Worm (Caenorhabditis elegans) whole organism, L2 larva: ENCODE data around the gene pxn-2.
A peak's percentile ranks its signal among the peaks of the same experiment; 100 is the strongest.

Experiments used
- C34F6.9 ChIP-seq: fragments of 150-350 bp; optimal IDR thresholded peaks from 2 replicates; lab custom pipeline; 2014; ENCODE audit warnings: missing biosample characterization, missing genetic modification characterization
- R02D3.7 ChIP-seq: fragments of 150-350 bp; optimal IDR thresholded peaks from 2 replicates; lab custom pipeline; 2014; ENCODE audit warnings: missing biosample characterization, missing genetic modification characterization
- Y55F3AM.14 ChIP-seq: fragments of 200-800 bp; sonication (Bioruptor generic); optimal IDR thresholded peaks from 2 replicates; lab custom pipeline; 2018; ENCODE audit warnings: mild to moderate bottlenecking, missing genetic modification characterization, missing compliant biosample characterization
- alr-1 ChIP-seq: fragments of 150-350 bp; optimal IDR thresholded peaks from 2 replicates; lab custom pipeline; 2014; ENCODE audit warnings: missing biosample characterization, missing genetic modification characterization
- aly-2 ChIP-seq: fragments of 150-350 bp; optimal IDR thresholded peaks from 2 replicates; lab custom pipeline; 2014; ENCODE audit warnings: missing biosample characterization, missing genetic modification characterization
- ama-1 ChIP-seq: fragments of 150-350 bp; optimal IDR thresholded peaks from 2 replicates; lab custom pipeline; 2018; ENCODE audit warnings: inconsistent platforms
- blmp-1 ChIP-seq: sonication (generic microtip); optimal IDR thresholded peaks from 2 replicates; lab custom pipeline; 2017; ENCODE audit warnings: missing genetic modification characterization, mild to moderate bottlenecking, missing compliant biosample characterization, antibody characterized with exemption, moderate library complexity; ENCODE audit not compliant: insufficient read depth
- ceh-16 ChIP-seq: fragments of 150-350 bp; optimal IDR thresholded peaks from 2 replicates; lab custom pipeline; 2014; ENCODE audit warnings: missing biosample characterization, missing genetic modification characterization
- crh-2 ChIP-seq: sonication (generic microtip); optimal IDR thresholded peaks from 2 replicates; lab custom pipeline; 2017; ENCODE audit warnings: missing biosample characterization, missing genetic modification characterization
- egl-27 ChIP-seq: sonication (generic microtip); optimal IDR thresholded peaks from 3 replicates; lab custom pipeline; 2017; ENCODE audit warnings: missing biosample characterization, missing genetic modification reagents, missing genetic modification characterization
- elt-1 ChIP-seq: fragments of 150-350 bp; optimal IDR thresholded peaks from 2 replicates; lab custom pipeline; 2014; ENCODE audit warnings: missing biosample characterization, missing genetic modification characterization
- elt-3 ChIP-seq: sonication (generic microtip); optimal IDR thresholded peaks from 2 replicates; lab custom pipeline; 2017; ENCODE audit warnings: missing biosample characterization, missing genetic modification characterization
- fos-1 ChIP-seq: fragments of 150-350 bp; optimal IDR thresholded peaks from 2 replicates; lab custom pipeline; 2014; ENCODE audit warnings: missing biosample characterization, missing genetic modification characterization
- gmeb-1 ChIP-seq: fragments of 150-350 bp; optimal IDR thresholded peaks from 2 replicates; lab custom pipeline; 2014; ENCODE audit warnings: missing biosample characterization, missing genetic modification characterization
- lin-11 ChIP-seq: fragments of 150-350 bp; sonication (generic microtip); optimal IDR thresholded peaks from 2 replicates; lab custom pipeline; 2014; ENCODE audit warnings: missing biosample characterization, missing genetic modification characterization, inconsistent platforms, mixed read lengths
- lin-13 ChIP-seq: fragments of 150-350 bp; optimal IDR thresholded peaks from 2 replicates; lab custom pipeline; 2014; ENCODE audit warnings: missing biosample characterization, missing genetic modification reagents, missing genetic modification characterization
- lin-39 ChIP-seq: fragments of 150-350 bp; optimal IDR thresholded peaks from 2 replicates; lab custom pipeline; 2014; ENCODE audit warnings: missing biosample characterization, missing genetic modification reagents, missing genetic modification characterization
- lsy-2 ChIP-seq, 2 experiments: fragments of 150-350 bp in 1 of 2; sonication (generic microtip) in 1 of 2; optimal IDR thresholded peaks; 2 replicates each; lab custom pipeline; 2014 to 2017; ENCODE audit warnings: missing biosample characterization in 2 of 2, missing genetic modification characterization in 2 of 2
- mab-5 ChIP-seq: fragments of 150-350 bp; optimal IDR thresholded peaks from 2 replicates; lab custom pipeline; 2014; ENCODE audit warnings: missing biosample characterization, missing genetic modification characterization
- mdl-1 ChIP-seq, 2 experiments: fragments of 150-350 bp in 1 of 2; sonication (generic microtip) in 1 of 2; optimal IDR thresholded peaks; 2 replicates each; lab custom pipeline; 2017; ENCODE audit warnings: missing biosample characterization in 2 of 2, missing genetic modification characterization in 2 of 2
- nhr-10 ChIP-seq: sonication (generic microtip); optimal IDR thresholded peaks from 2 replicates; lab custom pipeline; 2017; ENCODE audit warnings: missing biosample characterization, missing genetic modification characterization
- nhr-11 ChIP-seq: fragments of 150-350 bp; optimal IDR thresholded peaks from 2 replicates; lab custom pipeline; 2014; ENCODE audit warnings: missing biosample characterization, missing genetic modification characterization
- nhr-12 ChIP-seq: fragments of 150-350 bp; optimal IDR thresholded peaks from 2 replicates; lab custom pipeline; 2014; ENCODE audit warnings: missing biosample characterization, missing genetic modification characterization
- nhr-129 ChIP-seq: fragments of 150-350 bp; optimal IDR thresholded peaks from 2 replicates; lab custom pipeline; 2014; ENCODE audit warnings: missing biosample characterization, missing genetic modification characterization
- nhr-21 ChIP-seq: fragments of 150-350 bp; optimal IDR thresholded peaks from 2 replicates; lab custom pipeline; 2014; ENCODE audit warnings: missing biosample characterization, missing genetic modification characterization
- nhr-23 ChIP-seq: fragments of 150-350 bp; optimal IDR thresholded peaks from 2 replicates; lab custom pipeline; 2014; ENCODE audit warnings: missing biosample characterization, missing genetic modification reagents, missing genetic modification characterization
- nhr-25 ChIP-seq: fragments of 150-350 bp; sonication (generic microtip); optimal IDR thresholded peaks from 3 replicates; lab custom pipeline; 2014; ENCODE audit warnings: missing biosample characterization, missing genetic modification characterization
- nhr-6 ChIP-seq: fragments of 150-350 bp; optimal IDR thresholded peaks from 2 replicates; lab custom pipeline; 2014; ENCODE audit warnings: missing biosample characterization, missing genetic modification characterization
- nhr-77 ChIP-seq: fragments of 150-350 bp; optimal IDR thresholded peaks from 2 replicates; lab custom pipeline; 2014; ENCODE audit warnings: missing biosample characterization, missing genetic modification characterization
- sma-3 ChIP-seq: sonication (generic microtip); optimal IDR thresholded peaks from 2 replicates; lab custom pipeline; 2016; ENCODE audit warnings: missing genetic modification reagents, missing genetic modification characterization, missing compliant biosample characterization
- sma-9 ChIP-seq, 2 experiments: fragments of 150-350 bp in 1 of 2; sonication (generic microtip) in 1 of 2; optimal IDR thresholded peaks; 2 replicates each; lab custom pipeline; 2014 to 2016; ENCODE audit warnings: missing genetic modification characterization in 2 of 2, mild to moderate bottlenecking in 1 of 2, missing biosample characterization in 1 of 2, missing compliant biosample characterization in 1 of 2, missing genetic modification reagents in 1 of 2, moderate library complexity in 1 of 2
- unc-39 ChIP-seq: fragments of 150-350 bp; optimal IDR thresholded peaks from 2 replicates; lab custom pipeline; 2014; ENCODE audit warnings: missing biosample characterization, missing genetic modification characterization
- unc-55 ChIP-seq: fragments of 150-350 bp; sonication (generic microtip); optimal IDR thresholded peaks from 3 replicates; lab custom pipeline; 2014; ENCODE audit warnings: missing biosample characterization, missing genetic modification reagents, missing genetic modification characterization
- unc-62 ChIP-seq: fragments of 150-350 bp; optimal IDR thresholded peaks from 2 replicates; lab custom pipeline; 2014; ENCODE audit warnings: missing biosample characterization, missing genetic modification reagents, missing genetic modification characterization
- zag-1 ChIP-seq: fragments of 150-350 bp; optimal IDR thresholded peaks from 2 replicates; lab custom pipeline; 2014; ENCODE audit warnings: missing biosample characterization, missing genetic modification characterization
- ztf-11 ChIP-seq: sonication (generic microtip); optimal IDR thresholded peaks from 2 replicates; lab custom pipeline; 2017; ENCODE audit warnings: missing biosample characterization, missing genetic modification characterization

Gene pxn-2

ce11 chrX:10979186-10979585 is at the start of gene pxn-2:
TSS of gene pxn-2 (minus strand) at chrX:10979286.
- TF ChIP-seq sma-3 (GFP tag; lab: Kevin White, UChicago) (no peak), lsy-2 (tag; optimal IDR thresholded peaks at IDR 0.05; lab: Kevin White, UChicago) (no peak), nhr-77 (tag; lab: Kevin White, UChicago) (no peak), unc-39 (tag; lab: Kevin White, UChicago) (no peak), elt-3 (tag; lab: Kevin White, UChicago) (no peak)

- TF ChIP-seq nhr-10 (tag; lab: Kevin White, UChicago) (no peak), blmp-1 (tag; lab: Kevin White, UChicago) (no peak), alr-1 (tag; lab: Kevin White, UChicago) (no peak), unc-55 (no peak), ama-1 (lab: Kevin White, UChicago) (no peak), mdl-1 (tag; optimal IDR thresholded peaks at IDR 0.05; lab: Kevin White, UChicago) (no peak), ztf-11 (tag; lab: Kevin White, UChicago) (no peak), fos-1 (tag; lab: Kevin White, UChicago) (no peak), nhr-21 (no peak), lin-11 (no peak), nhr-6 (tag; lab: Kevin White, UChicago) (no peak), nhr-77 (tag; lab: Kevin White, UChicago) (no peak), nhr-12 (no peak), nhr-25 (tag; lab: Kevin White, UChicago) (no peak), lin-13 (GFP tag; lab: Kevin White, UChicago) (no peak), nhr-23 (tag; lab: Kevin White, UChicago) (no peak), elt-1 (tag; lab: Kevin White, UChicago) (no peak), nhr-129 (tag; lab: Kevin White, UChicago) (no peak), aly-2 (tag; lab: Kevin White, UChicago) (no peak), unc-39 (tag; lab: Kevin White, UChicago) (no peak)
These were observed 49.5 kb upstream of the pxn-2 start, which contains the start of gene ldb-1 for ce11 chrX:11028617-11029016. TSS of gene ldb-1 (plus strand) at chrX:11028917.

- no peak for TF ChIP-seq nhr-10 (tag; lab: Kevin White, UChicago)
- no peak for TF ChIP-seq R02D3.7 (tag; lab: Kevin White, UChicago)
- no peak for TF ChIP-seq sma-3 (GFP tag; lab: Kevin White, UChicago)
- no peak for TF ChIP-seq nhr-11 (tag; lab: Kevin White, UChicago)
- TF ChIP-seq Y55F3AM.14 (GFP tag; lab: Kevin White, UChicago): no peak
- no peak for TF ChIP-seq lin-13 (GFP tag; lab: Kevin White, UChicago)
- TF ChIP-seq nhr-23 (tag; lab: Kevin White, UChicago): no peak
- TF ChIP-seq sma-9 (GFP tag; optimal IDR thresholded peaks at IDR 0.05; lab: Kevin White, UChicago): no peak
- TF ChIP-seq sma-9 (tag; optimal IDR thresholded peaks at IDR 0.05; lab: Kevin White, UChicago): no peak
- TF ChIP-seq zag-1 (tag; lab: Kevin White, UChicago): no peak
- TF ChIP-seq unc-55: no peak
- no peak for TF ChIP-seq alr-1 (tag; lab: Kevin White, UChicago)
- TF ChIP-seq egl-27 (tag; lab: Kevin White, UChicago): no peak
- TF ChIP-seq ceh-16 (tag; lab: Kevin White, UChicago): no peak
- TF ChIP-seq crh-2 (tag; lab: Kevin White, UChicago): no peak
- TF ChIP-seq nhr-6 (tag; lab: Kevin White, UChicago): no peak
- TF ChIP-seq elt-3 (tag; lab: Kevin White, UChicago): no peak
These were observed 37.0 kb upstream of the pxn-2 start, which contains the start of gene egl-15 for ce11 chrX:11016100-11016499. TSS of gene egl-15 (plus strand) at chrX:11016400.

- peak; percentile 43 for TF ChIP-seq nhr-25 (tag; lab: Kevin White, UChicago)
- TF ChIP-seq lin-39 (tag; lab: Kevin White, UChicago): no peak
- TF ChIP-seq unc-62 (GFP tag; lab: Kevin White, UChicago): peak; percentile 1
- peak; percentile 20 for TF ChIP-seq sma-3 (GFP tag; lab: Kevin White, UChicago)
- no peak for TF ChIP-seq Y55F3AM.14 (GFP tag; lab: Kevin White, UChicago)
- peak; percentile 21 for TF ChIP-seq blmp-1 (tag; lab: Kevin White, UChicago)
- no peak for TF ChIP-seq mab-5 (tag; lab: Kevin White, UChicago)
- TF ChIP-seq unc-55: no peak
- peak; percentile 29 for TF ChIP-seq gmeb-1 (tag; lab: Kevin White, UChicago)
- peak; percentile 4 for TF ChIP-seq nhr-21
- no peak for TF ChIP-seq lin-11
- no peak for TF ChIP-seq C34F6.9 (tag; lab: Kevin White, UChicago)
- peak; percentile 35 for TF ChIP-seq egl-27 (tag; lab: Kevin White, UChicago)
- no peak for TF ChIP-seq nhr-12
- TF ChIP-seq nhr-129 (tag; lab: Kevin White, UChicago): peak; percentile 0
These were observed 35.6 kb upstream of the pxn-2 start for ce11 chrX:11014394-11015280.
